Worm (Caenorhabditis elegans): ENCODE measurements around the gene srxa-11.

- TF ChIP-seq ceh-36 (tag; optimal IDR thresholded peaks at IDR 0.05) = no peak
- TF ChIP-seq hnd-1 (tag; optimal IDR thresholded peaks at IDR 0.05) = no peak
- no peak for TF ChIP-seq hmg-4 (GFP tag; optimal IDR thresholded peaks at IDR 0.05)
- no peak for TF ChIP-seq sea-1 (GFP tag; conservative IDR thresholded peaks at IDR 0.05)
- no peak for TF ChIP-seq ama-1 (optimal IDR thresholded peaks at IDR 0.05)
- no peak for TF ChIP-seq aly-1 (tag; optimal IDR thresholded peaks at IDR 0.05)
- TF ChIP-seq ets-7 (tag; optimal IDR thresholded peaks at IDR 0.05) = no peak
Observed at ce11 chrV:13909400-13909799, 14.6 kb upstream of the srxa-11 start, which contains the start of gene C06B3.7.

Data from whole organism, early embryonic.